Worm (Caenorhabditis elegans) whole organism, L4 larva: ENCODE results near the gene Y62H9A.16.

Experiments used
- T20F7.1 ChIP-seq: fragments of 200-800 bp; sonication (Bioruptor generic); optimal IDR thresholded peaks from 2 replicates; lab custom pipeline; 2018; ENCODE audit warnings: mild to moderate bottlenecking, missing genetic modification characterization, missing compliant biosample characterization
- T26A8.4 ChIP-seq: fragments of 200-800 bp; sonication (Bioruptor generic); IDR thresholded peaks from 2 replicates; pipeline ENCODE4 v1.3.6; 2022; ENCODE audit warnings: missing genetic modification characterization, missing compliant biosample characterization
- Y105C5A.15 ChIP-seq: fragments of 200-800 bp; sonication (Bioruptor generic); IDR thresholded peaks from 2 replicates; pipeline ENCODE4 v1.3.6; 2022; ENCODE audit warnings: missing genetic modification characterization, missing compliant biosample characterization
- aha-1 ChIP-seq: fragments of 150-350 bp; peaks from one replicate; lab custom pipeline; 2014; ENCODE audit warnings: missing biosample characterization, missing genetic modification characterization
- attf-4 ChIP-seq: sonication (generic microtip); optimal IDR thresholded peaks from 3 replicates; lab custom pipeline; 2017; ENCODE audit warnings: missing biosample characterization, missing genetic modification characterization
- ceh-20 ChIP-seq: fragments of 200-800 bp; sonication (Bioruptor generic); IDR thresholded peaks from 2 replicates; pipeline ENCODE4 v1.3.6; 2022; ENCODE audit warnings: missing genetic modification reagents, missing genetic modification characterization, missing compliant biosample characterization
- ceh-82 ChIP-seq: sonication (generic microtip); optimal IDR thresholded peaks from 2 replicates; lab custom pipeline; 2017; ENCODE audit warnings: missing biosample characterization, missing genetic modification characterization
- daf-12 ChIP-seq: fragments of 150-350 bp; optimal IDR thresholded peaks from 2 replicates; lab custom pipeline; 2014; ENCODE audit warnings: missing biosample characterization, missing genetic modification reagents, missing genetic modification characterization
- daf-16 ChIP-seq, 3 experiments: sonication (generic microtip); optimal IDR thresholded peaks; 2 replicates each; lab custom pipeline; 2016 to 2017; ENCODE audit warnings: missing genetic modification characterization in 3 of 3, missing genetic modification reagents in 3 of 3, mild to moderate bottlenecking in 2 of 3, missing compliant biosample characterization in 2 of 3, missing biosample characterization in 1 of 3, moderate library complexity in 1 of 3
- daf-8 ChIP-seq: fragments of 200-800 bp; sonication (Bioruptor generic); IDR thresholded peaks from 2 replicates; pipeline ENCODE4 v1.3.6; 2022; ENCODE audit warnings: missing genetic modification characterization, missing compliant biosample characterization
- dmd-6 ChIP-seq: fragments of 200-800 bp; sonication (Bioruptor generic); IDR thresholded peaks from 2 replicates; pipeline ENCODE4 v1.3.6; 2022; ENCODE audit warnings: missing genetic modification reagents, missing genetic modification characterization, missing compliant biosample characterization
- dmd-8 ChIP-seq: fragments of 200-800 bp; sonication (Bioruptor generic); IDR thresholded peaks from 2 replicates; pipeline ENCODE4 v1.3.6; 2022; ENCODE audit warnings: missing genetic modification characterization, missing compliant biosample characterization
- dve-1 ChIP-seq: sonication (generic microtip); optimal IDR thresholded peaks from 2 replicates; lab custom pipeline; 2017; ENCODE audit warnings: antibody characterized with exemption, mild to moderate bottlenecking, missing genetic modification characterization, missing compliant biosample characterization; ENCODE audit not compliant: insufficient read depth
- fkh-10 ChIP-seq: fragments of 150-350 bp; optimal IDR thresholded peaks from 2 replicates; lab custom pipeline; 2014; ENCODE audit warnings: missing biosample characterization, missing genetic modification reagents, missing genetic modification characterization
- hif-1 ChIP-seq, 2 experiments: sonication (generic microtip); optimal IDR thresholded peaks; 2 replicates each; lab custom pipeline; 2016 to 2017; ENCODE audit warnings: missing compliant biosample characterization in 2 of 2, missing genetic modification characterization in 2 of 2, missing genetic modification reagents in 2 of 2, missing genotype in 2 of 2, mild to moderate bottlenecking in 1 of 2
- hlh-11 ChIP-seq: fragments of 200-800 bp; sonication (Bioruptor generic); optimal IDR thresholded peaks from 2 replicates; lab custom pipeline; 2018; ENCODE audit warnings: mild to moderate bottlenecking, missing genetic modification characterization, missing compliant biosample characterization
- hlh-30 ChIP-seq: sonication (generic microtip); optimal IDR thresholded peaks from 2 replicates; lab custom pipeline; 2017; ENCODE audit warnings: antibody characterized with exemption, mild to moderate bottlenecking, missing genetic modification characterization, missing compliant biosample characterization; ENCODE audit not compliant: insufficient read depth
- lin-38 ChIP-seq: fragments of 200-800 bp; sonication (Bioruptor generic); IDR thresholded peaks from 2 replicates; pipeline ENCODE4 v1.3.6; 2022; ENCODE audit warnings: missing genetic modification reagents, missing genetic modification characterization, missing compliant biosample characterization
- lsy-2 ChIP-seq, 2 experiments: fragments of 150-350 bp in 1 of 2; sonication (generic microtip) in 1 of 2; optimal IDR thresholded peaks; 2 replicates each; lab custom pipeline; 2014 to 2017; ENCODE audit warnings: missing biosample characterization in 2 of 2, missing genetic modification characterization in 2 of 2
- madf-9 ChIP-seq: fragments of 200-800 bp; sonication (Bioruptor generic); conservative IDR thresholded peaks from 2 replicates; pipeline ENCODE4 v1.3.6; 2022; ENCODE audit warnings: missing genetic modification reagents, missing genetic modification characterization, missing compliant biosample characterization
- mdl-1 ChIP-seq, 2 experiments: fragments of 150-350 bp in 1 of 2; sonication (generic microtip) in 1 of 2; optimal IDR thresholded peaks; 2 replicates each; lab custom pipeline; 2014 to 2017; ENCODE audit warnings: missing biosample characterization in 2 of 2, missing genetic modification characterization in 2 of 2
- mep-1 ChIP-seq: fragments of 150-350 bp; sonication (generic microtip); optimal IDR thresholded peaks from 3 replicates; lab custom pipeline; 2014; ENCODE audit warnings: missing biosample characterization, missing genetic modification characterization
- mes-2 ChIP-seq: sonication (generic microtip); optimal IDR thresholded peaks from 2 replicates; lab custom pipeline; 2016; ENCODE audit warnings: missing genotype, mild to moderate bottlenecking, missing genetic modification characterization, missing compliant biosample characterization; ENCODE audit not compliant: poor library complexity, severe bottlenecking
- mxl-2 ChIP-seq: fragments of 200-800 bp; sonication (Bioruptor generic); conservative IDR thresholded peaks from 2 replicates; pipeline ENCODE4 v1.3.6; 2022; ENCODE audit warnings: missing genetic modification reagents, missing genetic modification characterization, missing compliant biosample characterization
- nhr-102 ChIP-seq: sonication (generic microtip); optimal IDR thresholded peaks from 2 replicates; lab custom pipeline; 2016; ENCODE audit warnings: mild to moderate bottlenecking, missing genetic modification characterization, moderate library complexity, missing compliant biosample characterization
- nhr-28 ChIP-seq: fragments of 150-350 bp; optimal IDR thresholded peaks from 2 replicates; lab custom pipeline; 2014; ENCODE audit warnings: missing biosample characterization, missing genetic modification characterization
- nhr-48 ChIP-seq: sonication (generic microtip); optimal IDR thresholded peaks from 2 replicates; lab custom pipeline; 2016; ENCODE audit warnings: mild to moderate bottlenecking, missing genetic modification characterization, missing compliant biosample characterization
- nhr-6 ChIP-seq: fragments of 150-350 bp; optimal IDR thresholded peaks from 2 replicates; lab custom pipeline; 2014; ENCODE audit warnings: missing biosample characterization, missing genetic modification characterization
- nhr-77 ChIP-seq: fragments of 150-350 bp; optimal IDR thresholded peaks from 2 replicates; lab custom pipeline; 2014; ENCODE audit warnings: missing biosample characterization, missing genetic modification characterization
- php-3 ChIP-seq: fragments of 200-800 bp; sonication (Bioruptor generic); IDR thresholded peaks from 2 replicates; pipeline ENCODE4 v1.3.6; 2022; ENCODE audit warnings: missing genetic modification reagents, missing genetic modification characterization, missing compliant biosample characterization
- pqm-1 ChIP-seq: sonication (generic microtip); optimal IDR thresholded peaks from 2 replicates; lab custom pipeline; 2017; ENCODE audit warnings: missing biosample characterization, missing genetic modification characterization
- rbr-2 ChIP-seq: sonication (generic microtip); optimal IDR thresholded peaks from 2 replicates; lab custom pipeline; 2016; ENCODE audit warnings: missing genotype, missing genetic modification characterization, missing compliant biosample characterization
- saeg-2 ChIP-seq: fragments of 200-800 bp; sonication (Bioruptor generic); IDR thresholded peaks from 2 replicates; pipeline ENCODE4 v1.3.6; 2022; ENCODE audit warnings: missing genetic modification reagents, missing genetic modification characterization, missing compliant biosample characterization
- set-16 ChIP-seq: fragments of 200-800 bp; sonication (Bioruptor generic); IDR thresholded peaks from 2 replicates; pipeline ENCODE4 v1.3.6; 2022; ENCODE audit warnings: missing genetic modification reagents, missing genetic modification characterization, missing compliant biosample characterization
- snpc-4 ChIP-seq: fragments of 150-350 bp; optimal IDR thresholded peaks from 2 replicates; lab custom pipeline; 2014; ENCODE audit warnings: missing biosample characterization, missing genetic modification characterization
- tag-97 ChIP-seq: fragments of 200-800 bp; sonication (Bioruptor generic); IDR thresholded peaks from 2 replicates; pipeline ENCODE4 v1.3.6; 2022; ENCODE audit warnings: missing genetic modification characterization, missing compliant biosample characterization
- tra-1 ChIP-seq: fragments of 200-800 bp; sonication (Bioruptor generic); IDR thresholded peaks from 2 replicates; pipeline ENCODE4 v1.3.6; 2022; ENCODE audit warnings: missing genetic modification reagents, missing genetic modification characterization, missing compliant biosample characterization
- unc-130 ChIP-seq: sonication (generic microtip); optimal IDR thresholded peaks from 2 replicates; lab custom pipeline; 2016; ENCODE audit warnings: missing genetic modification reagents, missing genetic modification characterization, missing compliant biosample characterization
- unc-39 ChIP-seq: sonication (generic microtip); optimal IDR thresholded peaks from 2 replicates; lab custom pipeline; 2017; ENCODE audit warnings: missing biosample characterization, missing genetic modification characterization
- zag-1 ChIP-seq: fragments of 150-350 bp; optimal IDR thresholded peaks from 2 replicates; lab custom pipeline; 2014; ENCODE audit warnings: missing biosample characterization, missing genetic modification characterization
- zip-2 ChIP-seq: fragments of 150-350 bp; optimal IDR thresholded peaks from 2 replicates; lab custom pipeline; 2014; ENCODE audit warnings: missing biosample characterization, missing genetic modification characterization

Gene Y62H9A.16

ce11 chrX:11962050-11962788 lies 44.1 kb downstream of the Y62H9A.16 start (continued):
- TF ChIP-seq unc-39 (tag; lab: Kevin White, UChicago) (no peak), zip-2 (tag; lab: Kevin White, UChicago) (no peak), T20F7.1 (GFP tag; lab: Kevin White, UChicago) (no peak), T26A8.4 (GFP tag; lab: Robert Waterston, UW) (0 out of 2 replicates have a peak, but pooled peaks have one; percentile 46), ceh-82 (no peak), fkh-10 (GFP tag; lab: Kevin White, UChicago) (no peak), lin-38 (GFP tag; lab: Robert Waterston, UW) (no peak), saeg-2 (GFP tag; lab: Robert Waterston, UW) (0 out of 2 replicates have a peak, but pooled peaks have one; percentile 6), madf-9 (GFP tag; lab: Robert Waterston, UW) (0 out of 2 replicates have a peak, but pooled peaks have one; percentile 4)

ce11 chrX:11963659-11964058 lies 45.6 kb downstream of the Y62H9A.16 start:
- TF ChIP-seq aha-1 (peak; percentile 53), set-16 (no peak)

ce11 chrX:11964555-11964954 lies 46.5 kb downstream of the Y62H9A.16 start:
- no peak for TF ChIP-seq snpc-4 (tag; lab: Kevin White, UChicago)
- TF ChIP-seq mdl-1 (tag; optimal IDR thresholded peaks at IDR 0.05; lab: Kevin White, UChicago): peak in 1 of 2 experiments; percentile 62
- TF ChIP-seq tra-1 (GFP tag; lab: Robert Waterston, UW): peak; percentile 90
- no peak for TF ChIP-seq daf-12
- TF ChIP-seq hif-1 (tag; optimal IDR thresholded peaks at IDR 0.05; lab: Kevin White, UChicago): peak in 1 of 2 experiments; percentile 81
- TF ChIP-seq nhr-28 (tag; lab: Kevin White, UChicago): peak; percentile 95
- peak; percentile 78 for TF ChIP-seq hlh-11 (tag; lab: Kevin White, UChicago)
- TF ChIP-seq zag-1 (tag; lab: Kevin White, UChicago): no peak
- TF ChIP-seq aha-1: peak; percentile 40
- peak; percentile 7 for TF ChIP-seq mep-1 (tag; lab: Kevin White, UChicago)
- peak; percentile 50 for TF ChIP-seq nhr-48 (tag; lab: Kevin White, UChicago)
- TF ChIP-seq attf-4 (tag; lab: Kevin White, UChicago): no peak
- no peak for TF ChIP-seq mes-2 (tag; lab: Kevin White, UChicago)
- peak; percentile 87 for TF ChIP-seq dmd-6 (GFP tag; lab: Robert Waterston, UW)
- no peak for TF ChIP-seq dmd-8 (GFP tag; lab: Robert Waterston, UW)
- TF ChIP-seq nhr-77: peak; percentile 32
- TF ChIP-seq mxl-2 (GFP tag; lab: Robert Waterston, UW): no peak
- TF ChIP-seq nhr-6 (tag; lab: Kevin White, UChicago): no peak
- no peak for TF ChIP-seq lsy-2 (tag; optimal IDR thresholded peaks at IDR 0.05; lab: Kevin White, UChicago)
- no peak for TF ChIP-seq daf-16 (GFP tag; optimal IDR thresholded peaks at IDR 0.05; lab: Kevin White, UChicago)
- TF ChIP-seq daf-16 (tag; optimal IDR thresholded peaks at IDR 0.05; lab: Kevin White, UChicago): peak; percentile 76
- peak; percentile 44 for TF ChIP-seq nhr-102 (tag; lab: Kevin White, UChicago)
- no peak for TF ChIP-seq unc-130 (GFP tag; lab: Kevin White, UChicago)
- TF ChIP-seq pqm-1 (tag; lab: Kevin White, UChicago): peak; percentile 91
- TF ChIP-seq php-3: peak; percentile 81
- TF ChIP-seq hlh-30 (tag; lab: Kevin White, UChicago): peak; percentile 15
- TF ChIP-seq rbr-2 (tag; lab: Kevin White, UChicago): no peak
- peak; percentile 75 for TF ChIP-seq dve-1
- no peak for TF ChIP-seq Y105C5A.15
- TF ChIP-seq unc-39 (tag; lab: Kevin White, UChicago): no peak
- TF ChIP-seq ceh-20: 0 out of 2 replicates have a peak, but pooled peaks have one; percentile 16
- no peak for TF ChIP-seq tag-97 (GFP tag; lab: Robert Waterston, UW)
- no peak for TF ChIP-seq daf-8 (GFP tag; lab: Robert Waterston, UW)
